Worm (Caenorhabditis elegans) whole organism, L1 larva: Measurements from ENCODE around the gene F15B10.3.

ENCODE experiments used
- C04F5.9 ChIP-seq: sonication (generic microtip); optimal IDR thresholded peaks from 2 replicates; lab custom pipeline; 2016; ENCODE audit warnings: missing genetic modification characterization, missing compliant biosample characterization
- alr-1 ChIP-seq: fragments of 200-800 bp; sonication (Bioruptor generic); optimal IDR thresholded peaks from 2 replicates; lab custom pipeline; 2018; ENCODE audit warnings: borderline replicate concordance, mild to moderate bottlenecking, missing genetic modification characterization, missing compliant biosample characterization
- ama-1 ChIP-seq: fragments of 150-350 bp; optimal IDR thresholded peaks from 2 replicates; lab custom pipeline; 2014
- ceh-63 ChIP-seq: fragments of 200-800 bp; sonication (Bioruptor generic); optimal IDR thresholded peaks from 2 replicates; lab custom pipeline; 2018; ENCODE audit warnings: mild to moderate bottlenecking, missing genetic modification characterization, missing compliant biosample characterization
- fos-1 ChIP-seq: fragments of 150-350 bp; optimal IDR thresholded peaks from 2 replicates; lab custom pipeline; 2014; ENCODE audit warnings: missing biosample characterization, missing genetic modification characterization
- irx-1 ChIP-seq: sonication (generic microtip); optimal IDR thresholded peaks from 2 replicates; lab custom pipeline; 2016; ENCODE audit warnings: missing genetic modification characterization, missing compliant biosample characterization
- lir-3 ChIP-seq: sonication (generic microtip); optimal IDR thresholded peaks from 2 replicates; lab custom pipeline; 2016; ENCODE audit warnings: mild to moderate bottlenecking, missing genetic modification characterization, moderate library complexity, missing compliant biosample characterization; ENCODE audit not compliant: poor library complexity
- nhr-11 ChIP-seq: fragments of 150-350 bp; optimal IDR thresholded peaks from 2 replicates; lab custom pipeline; 2014; ENCODE audit warnings: missing biosample characterization, missing genetic modification characterization
- nhr-77 ChIP-seq: fragments of 150-350 bp; optimal IDR thresholded peaks from 2 replicates; lab custom pipeline; 2014; ENCODE audit warnings: missing biosample characterization, missing genetic modification characterization
- pqm-1 ChIP-seq: sonication (generic microtip); optimal IDR thresholded peaks from 3 replicates; lab custom pipeline; 2017; ENCODE audit warnings: missing biosample characterization, missing genetic modification characterization
- rnt-1 ChIP-seq: sonication (generic microtip); optimal IDR thresholded peaks from 2 replicates; lab custom pipeline; 2016; ENCODE audit warnings: mild to moderate bottlenecking, missing genetic modification characterization, moderate library complexity, missing compliant biosample characterization
- skn-1 ChIP-seq: fragments of 150-350 bp; optimal IDR thresholded peaks from 2 replicates; lab custom pipeline; 2014; ENCODE audit warnings: missing biosample characterization, missing genetic modification characterization
- ztf-11 ChIP-seq, 2 experiments: sonication (generic microtip); optimal IDR thresholded peaks; 2 replicates each; lab custom pipeline; 2016 to 2017; ENCODE audit warnings: missing genetic modification characterization in 2 of 2, missing biosample characterization in 1 of 2, missing compliant biosample characterization in 1 of 2

- TF ChIP-seq ama-1 (lab: Kevin White, UChicago) (no peak), C04F5.9 (no peak), ztf-11 (tag; optimal IDR thresholded peaks at IDR 0.05; lab: Kevin White, UChicago) (no peak), ceh-63 (GFP tag; lab: Kevin White, UChicago) (no peak), nhr-77 (tag; lab: Kevin White, UChicago) (no peak), fos-1 (no peak), pqm-1 (tag; lab: Kevin White, UChicago) (no peak), irx-1 (tag; lab: Kevin White, UChicago) (no peak), nhr-11 (tag; lab: Kevin White, UChicago) (no peak), lir-3 (no peak), rnt-1 (tag; lab: Kevin White, UChicago) (no peak), skn-1 (tag; lab: Kevin White, UChicago) (no peak), alr-1 (no peak)
Measured at ce11 chrIV:6597298-6597697, 5.2 kb upstream of the F15B10.3 start, which contains the start of gene F38A5.6.
